Worm (Caenorhabditis elegans) whole organism, young adult: ENCODE results near the gene pix-1.

ENCODE experiments used
- F57A8.1 ChIP-seq: fragments of 200-800 bp; sonication (Bioruptor generic); optimal IDR thresholded peaks from 2 replicates; lab custom pipeline; 2018; ENCODE audit warnings: mild to moderate bottlenecking, missing genetic modification characterization, moderate library complexity, missing compliant biosample characterization
- F57C9.4 ChIP-seq: sonication (generic microtip); optimal IDR thresholded peaks from 2 replicates; lab custom pipeline; 2017; ENCODE audit warnings: mild to moderate bottlenecking, missing genetic modification characterization, missing compliant biosample characterization
- akir-1 ChIP-seq: fragments of 200-800 bp; sonication (Bioruptor generic); optimal IDR thresholded peaks from 2 replicates; lab custom pipeline; 2018; ENCODE audit warnings: mild to moderate bottlenecking, missing genetic modification characterization, moderate library complexity, missing compliant biosample characterization
- ama-1 ChIP-seq, 3 experiments: fragments of 150-350 bp in 1 of 3; sonication (generic microtip) in 2 of 3; optimal IDR thresholded peaks; 2 replicates each; lab custom pipeline; 2014 to 2018; ENCODE audit warnings: missing biosample characterization in 2 of 3, missing genetic modification characterization in 2 of 3, missing genetic modification reagents in 2 of 3
- cebp-2 ChIP-seq: fragments of 200-800 bp; sonication (Bioruptor generic); IDR thresholded peaks from 2 replicates; pipeline ENCODE4 v1.3.6; 2022; ENCODE audit warnings: missing genetic modification characterization, missing compliant biosample characterization
- ceh-40 ChIP-seq: fragments of 200-800 bp; sonication (Bioruptor generic); IDR thresholded peaks from 2 replicates; pipeline ENCODE4 v1.3.6; 2022; ENCODE audit warnings: missing genetic modification characterization, missing compliant biosample characterization
- lin-40 ChIP-seq: sonication (generic microtip); optimal IDR thresholded peaks from 2 replicates; lab custom pipeline; 2016; ENCODE audit warnings: missing genetic modification characterization, mild to moderate bottlenecking, missing compliant biosample characterization, missing genotype, missing genetic modification reagents
- madf-8 ChIP-seq: fragments of 200-800 bp; sonication (Bioruptor generic); conservative IDR thresholded peaks from 2 replicates; pipeline ENCODE4 v1.3.6; 2022; ENCODE audit warnings: missing genetic modification reagents, missing genetic modification characterization, missing compliant biosample characterization
- nhr-179 ChIP-seq: sonication (generic microtip); optimal IDR thresholded peaks from 2 replicates; lab custom pipeline; 2016; ENCODE audit warnings: mild to moderate bottlenecking, missing genetic modification characterization, missing compliant biosample characterization
- repo-1 ChIP-seq: sonication (generic microtip); optimal IDR thresholded peaks from 2 replicates; lab custom pipeline; 2017; ENCODE audit warnings: mild to moderate bottlenecking, missing genetic modification characterization, missing compliant biosample characterization
- snpc-4 ChIP-seq, 5 experiments: fragments of 150-350 bp in 1 of 5; sonication (generic microtip) in 4 of 5; optimal IDR thresholded peaks; 2 replicates each; lab custom pipeline; 2014 to 2018; ENCODE audit warnings: missing genetic modification characterization in 5 of 5, missing biosample characterization in 3 of 5, antibody characterized with exemption in 2 of 5, mild to moderate bottlenecking in 2 of 5, missing compliant biosample characterization in 2 of 5, missing genotype in 2 of 5, moderate library complexity in 2 of 5, missing genetic modification reagents in 1 of 5
- tbp1 ChIP-seq: fragments of 200-800 bp; sonication (Bioruptor generic); optimal IDR thresholded peaks from 2 replicates; lab custom pipeline; 2018; ENCODE audit warnings: mild to moderate bottlenecking, missing genetic modification characterization, missing compliant biosample characterization

ce11 chrX:13755469-13755868, 28.4 kb downstream of the pix-1 start, which contains the start of gene aakb-1:
- TF ChIP-seq cebp-2 (no peak), madf-8 (GFP tag; lab: Robert Waterston, UW) (no peak), ama-1 (optimal IDR thresholded peaks at IDR 0.05; lab: Kevin White, UChicago) (no peak), ama-1 (GFP tag; optimal IDR thresholded peaks at IDR 0.05; lab: Kevin White, UChicago) (no peak), F57C9.4 (tag; lab: Kevin White, UChicago) (no peak), nhr-179 (tag; lab: Kevin White, UChicago) (no peak), lin-40 (tag; lab: Kevin White, UChicago) (no peak), snpc-4 (GFP tag; optimal IDR thresholded peaks at IDR 0.05; lab: Kevin White, UChicago) (no peak), snpc-4 (tag; optimal IDR thresholded peaks at IDR 0.05; lab: Kevin White, UChicago) (no peak), akir-1 (GFP tag; lab: Kevin White, UChicago) (no peak), tbp1 (no peak), repo-1 (no peak), ceh-40 (GFP tag; lab: Robert Waterston, UW) (no peak), F57A8.1 (GFP tag; lab: Kevin White, UChicago) (no peak)
